Fruit fly (Drosophila melanogaster): Measurements from ENCODE around the gene CG34174.

CG34174 gene

dm6 chr2L:2177969-2178809 is 35.9 kb upstream of the CG34174 start, which contains the start of gene aop (continued):
- no peak for TF ChIP-seq CG13123 (GFP tag; optimal IDR thresholded peaks at IDR 0.05)
- TF ChIP-seq CG10274 (GFP tag; optimal IDR thresholded peaks at IDR 0.05): no peak
- peak; percentile 72 for TF ChIP-seq kni (GFP tag; optimal IDR thresholded peaks at IDR 0.05)
- peak in 1 of 3 experiments; percentile 60 for TF ChIP-seq Stat92E (GFP tag; optimal IDR thresholded peaks at IDR 0.05)
- no peak for TF ChIP-seq gcm2 (GFP tag; optimal IDR thresholded peaks at IDR 0.05)
- TF ChIP-seq Fer3 (tag; optimal IDR thresholded peaks at IDR 0.05): no peak
- TF ChIP-seq ash1 (GFP tag; optimal IDR thresholded peaks at IDR 0.05): peak; percentile 71
- TF ChIP-seq CG11085 (GFP tag; IDR thresholded peaks at IDR 0.05): no peak
- TF ChIP-seq abd-A (tag; optimal IDR thresholded peaks at IDR 0.05): peak; percentile 57
- peak; percentile 33; the same call in 1 of the 3 replicates for TF ChIP-seq otp (GFP tag; IDR thresholded peaks at IDR 0.05)
- no peak for TF ChIP-seq Mes4 (GFP tag; optimal IDR thresholded peaks at IDR 0.05)
- TF ChIP-seq zen (tag; optimal IDR thresholded peaks at IDR 0.05): peak; percentile 68
- TF ChIP-seq Xrp1 (GFP tag; IDR thresholded peaks at IDR 0.05): no peak; the same call in 1 of the 2 replicates
- TF ChIP-seq Ptx1 (GFP tag; IDR thresholded peaks at IDR 0.05): no peak
- TF ChIP-seq Blimp-1 (GFP tag; optimal IDR thresholded peaks at IDR 0.05): peak; percentile 26
- TF ChIP-seq ham (GFP tag; IDR thresholded peaks at IDR 0.05): no peak
- peak; percentile 47; the same call in 1 of the 3 replicates for TF ChIP-seq Opbp (GFP tag; IDR thresholded peaks at IDR 0.05; ENCODE audit: partially characterized antibody)
- TF ChIP-seq Ets65A (GFP tag): peak; percentile 91
- 0 out of 2 replicates have a peak, but pooled peaks have one; percentile 27 for TF ChIP-seq unc-4 (GFP tag; IDR thresholded peaks at IDR 0.05; ENCODE audit: partially characterized antibody)
- TF ChIP-seq gem (tag; optimal IDR thresholded peaks at IDR 0.05): no peak
- no peak for TF ChIP-seq CG5245 (GFP tag; optimal IDR thresholded peaks at IDR 0.05)
- TF ChIP-seq BEAF-32 (GFP tag; optimal IDR thresholded peaks at IDR 0.05): no peak
- TF ChIP-seq CG2129 (GFP tag; IDR thresholded peaks at IDR 0.05; ENCODE audit: partially characterized antibody): no peak
- peak; percentile 14 for TF ChIP-seq CG10431 (GFP tag; optimal IDR thresholded peaks at IDR 0.05)
- no peak for TF ChIP-seq CG18599 (GFP tag; optimal IDR thresholded peaks at IDR 0.05)
- no peak for TF ChIP-seq CG9437 (GFP tag; optimal IDR thresholded peaks at IDR 0.05)
- peak; percentile 53 for TF ChIP-seq sqz (GFP tag; optimal IDR thresholded peaks at IDR 0.05)
- TF ChIP-seq Hey (tag; optimal IDR thresholded peaks at IDR 0.05): no peak
- peak; percentile 46 for TF ChIP-seq CG10543 (GFP tag; optimal IDR thresholded peaks at IDR 0.05)
- TF ChIP-seq D19B (GFP tag; optimal IDR thresholded peaks at IDR 0.05): no peak
- TF ChIP-seq onecut (GFP tag; IDR thresholded peaks at IDR 0.05): peak; percentile 35; the same call in 1 of the 2 replicates
- peak; percentile 61 for TF ChIP-seq HLHmδ (GFP tag; optimal IDR thresholded peaks at IDR 0.05)
- TF ChIP-seq HmgZ (tag; optimal IDR thresholded peaks at IDR 0.05): peak; percentile 52
- TF ChIP-seq mirr (GFP tag; optimal IDR thresholded peaks at IDR 0.05): peak; percentile 59
- no peak for TF ChIP-seq tx (GFP tag; optimal IDR thresholded peaks at IDR 0.05)
- no peak for TF ChIP-seq CG4282 (GFP tag; optimal IDR thresholded peaks at IDR 0.05)
- TF ChIP-seq grn (GFP tag; optimal IDR thresholded peaks at IDR 0.05): no peak
- no peak for TF ChIP-seq toy (GFP tag; IDR thresholded peaks at IDR 0.05)
- TF ChIP-seq CG16863 (GFP tag; optimal IDR thresholded peaks at IDR 0.05): peak; percentile 16
- TF ChIP-seq NC2β (GFP tag; optimal IDR thresholded peaks at IDR 0.05): peak; percentile 29
- TF ChIP-seq CG4328 (GFP tag; optimal IDR thresholded peaks at IDR 0.05): peak; percentile 21
- peak; percentile 98 for TF ChIP-seq Jarid2 (GFP tag; optimal IDR thresholded peaks at IDR 0.05)

Measured in whole organism, embryonic.